Fruit fly (Drosophila melanogaster) whole organism, wandering third instar larva: ENCODE measurements around the gene rost.

Experiments used
- CG32264 ChIP-seq: fragments of 200-800 bp; sonication (Bioruptor generic); optimal IDR thresholded peaks from 2 replicates; lab custom pipeline; 2016; ENCODE audit warnings: missing biosample characterization, missing genetic modification characterization
- CG9705 ChIP-seq: fragments of 200-800 bp; sonication (Bioruptor generic); optimal IDR thresholded peaks from 2 replicates; lab custom pipeline; 2018; ENCODE audit warnings: missing biosample characterization, mild to moderate bottlenecking, missing genetic modification characterization
- CrebA ChIP-seq: fragments of 200-800 bp; sonication (Bioruptor generic); optimal IDR thresholded peaks from 2 replicates; lab custom pipeline; 2016; ENCODE audit warnings: missing biosample characterization, mild to moderate bottlenecking, missing genetic modification characterization, borderline replicate concordance
- Dfd ChIP-seq: fragments of >200 bp; optimal IDR thresholded peaks from 2 replicates; lab custom pipeline; 2017; ENCODE audit warnings: missing biosample characterization, missing genetic modification characterization
- Dif ChIP-seq: fragments of 200-275, 200-300 bp; sonication (Bioruptor generic); optimal IDR thresholded peaks from 2 replicates; lab custom pipeline; 2018; ENCODE audit warnings: missing biosample characterization, missing genetic modification characterization; ENCODE audit not compliant: partially characterized antibody
- GATAd ChIP-seq: sonication (Bioruptor generic); optimal IDR thresholded peaks from 2 replicates; lab custom pipeline; 2016; ENCODE audit warnings: missing biosample characterization, missing genetic modification characterization
- HLH106 ChIP-seq: fragments of 200-800 bp; optimal IDR thresholded peaks from 3 replicates; lab custom pipeline; 2019; ENCODE audit warnings: missing biosample characterization, mild to moderate bottlenecking, missing genetic modification characterization, moderate library complexity
- Hnf4 ChIP-seq: fragments of 200-800 bp; sonication (Bioruptor generic); optimal IDR thresholded peaks from 2 replicates; lab custom pipeline; 2016; ENCODE audit warnings: missing biosample characterization, mild to moderate bottlenecking, missing genetic modification characterization
- Hr78 ChIP-seq: fragments of >200 bp; optimal IDR thresholded peaks from 2 replicates; lab custom pipeline; 2017; ENCODE audit warnings: missing biosample characterization, missing genetic modification characterization
- Hr83 ChIP-seq: fragments of 200-300 bp; sonication (Bioruptor generic); optimal IDR thresholded peaks from 2 replicates; lab custom pipeline; 2016; ENCODE audit warnings: missing biosample characterization, mild to moderate bottlenecking, missing genetic modification characterization, moderate library complexity; ENCODE audit not compliant: poor library complexity, severe bottlenecking
- Jra ChIP-seq: sonication (Bioruptor generic); optimal IDR thresholded peaks from 2 replicates; lab custom pipeline; 2016; ENCODE audit warnings: missing biosample characterization, missing genetic modification characterization
- Mio ChIP-seq: sonication (Bioruptor generic); optimal IDR thresholded peaks from 2 replicates; lab custom pipeline; 2016; ENCODE audit warnings: missing biosample characterization, missing genetic modification characterization
- OdsH ChIP-seq: fragments of 200-800 bp; sonication (Bioruptor generic); optimal IDR thresholded peaks from 2 replicates; lab custom pipeline; 2016; ENCODE audit warnings: missing biosample characterization, mild to moderate bottlenecking, missing genetic modification characterization
- Rel ChIP-seq, 2 experiments: fragments of 200-800 bp; sonication (Bioruptor generic) in 1 of 2; optimal IDR thresholded peaks; 2 replicates in 1 of 2; 3 replicates in 1 of 2; lab custom pipeline; 2016 to 2019; ENCODE audit warnings: mild to moderate bottlenecking in 2 of 2, missing biosample characterization in 2 of 2, missing genetic modification characterization in 2 of 2, moderate library complexity in 1 of 2
- Sp1 ChIP-seq: fragments of 200-800 bp; sonication (Bioruptor generic); optimal IDR thresholded peaks from 3 replicates; lab custom pipeline; 2019; ENCODE audit warnings: missing biosample characterization, mild to moderate bottlenecking, missing genetic modification characterization, moderate library complexity
- Vsx2 ChIP-seq: fragments of 200-300, 225-300 bp; sonication (Bioruptor generic); optimal IDR thresholded peaks from 2 replicates; lab custom pipeline; 2018; ENCODE audit warnings: missing biosample characterization, missing genetic modification characterization; ENCODE audit not compliant: partially characterized antibody
- br ChIP-seq: fragments of 200-800 bp; sonication (Bioruptor generic); optimal IDR thresholded peaks from 2 replicates; lab custom pipeline; 2016; ENCODE audit warnings: missing biosample characterization, missing genetic modification characterization
- brk ChIP-seq: fragments of 200-800 bp; sonication (Bioruptor generic); optimal IDR thresholded peaks from 2 replicates; lab custom pipeline; 2016; ENCODE audit warnings: missing biosample characterization, mild to moderate bottlenecking, missing genetic modification characterization
- dl ChIP-seq, 2 experiments: fragments of 175-275, 200-275 bp in 1 of 2; fragments of 200-275 bp in 1 of 2; sonication (Bioruptor generic); optimal IDR thresholded peaks; lab custom pipeline; 2018; ENCODE audit warnings: mild to moderate bottlenecking in 2 of 2, missing biosample characterization in 2 of 2, missing genetic modification characterization in 2 of 2, moderate library complexity in 2 of 2; ENCODE audit not compliant: partially characterized antibody in 2 of 2, insufficient read depth in 1 of 2
- dmrt93B ChIP-seq: fragments of 200-800 bp; sonication (Bioruptor generic); optimal IDR thresholded peaks from 2 replicates; lab custom pipeline; 2018; ENCODE audit warnings: missing biosample characterization, mild to moderate bottlenecking, missing genetic modification characterization
- dsf ChIP-seq: sonication (Bioruptor generic); optimal IDR thresholded peaks from 2 replicates; lab custom pipeline; 2016; ENCODE audit warnings: missing biosample characterization, missing genetic modification characterization, borderline replicate concordance
- ey ChIP-seq: fragments of 200-800 bp; sonication (Bioruptor generic); optimal IDR thresholded peaks from 2 replicates; lab custom pipeline; 2016; ENCODE audit warnings: missing biosample characterization, missing genetic modification characterization
- foxo ChIP-seq, 2 experiments: fragments of 200-800 bp; sonication (Bioruptor generic); optimal IDR thresholded peaks; 2 replicates in 1 of 2; 3 replicates in 1 of 2; lab custom pipeline; 2016 to 2017; ENCODE audit warnings: missing biosample characterization in 2 of 2, missing genetic modification characterization in 2 of 2
- fru ChIP-seq: fragments of 200-800 bp; sonication (Bioruptor generic); optimal IDR thresholded peaks from 3 replicates; lab custom pipeline; 2016; ENCODE audit warnings: missing biosample characterization, mild to moderate bottlenecking, missing genetic modification characterization
- h ChIP-seq: fragments of 200-800 bp; sonication (Bioruptor generic); optimal IDR thresholded peaks from 3 replicates; lab custom pipeline; 2016; ENCODE audit warnings: missing biosample characterization, mild to moderate bottlenecking, missing genetic modification characterization
- jim ChIP-seq: fragments of 175-275, 200-325 bp; sonication (Bioruptor generic); optimal IDR thresholded peaks from 2 replicates; lab custom pipeline; 2016; ENCODE audit warnings: missing biosample characterization, mild to moderate bottlenecking, missing genetic modification characterization
- lola ChIP-seq: fragments of >200 bp; optimal IDR thresholded peaks from 2 replicates; lab custom pipeline; 2017; ENCODE audit warnings: missing biosample characterization, missing genetic modification characterization
- pan ChIP-seq: fragments of >200 bp; optimal IDR thresholded peaks from 2 replicates; lab custom pipeline; 2017
- rgr ChIP-seq: fragments of 200-800 bp; sonication (Bioruptor generic); optimal IDR thresholded peaks from 3 replicates; lab custom pipeline; 2016; ENCODE audit warnings: missing biosample characterization, mild to moderate bottlenecking, missing genetic modification characterization
- sage ChIP-seq: fragments of 200-800 bp; sonication (Bioruptor generic); optimal IDR thresholded peaks from 2 replicates; lab custom pipeline; 2016; ENCODE audit warnings: missing biosample characterization, mild to moderate bottlenecking, missing genetic modification characterization
- sv ChIP-seq: fragments of 200-800 bp; sonication (Bioruptor generic); optimal IDR thresholded peaks from 3 replicates; lab custom pipeline; 2016; ENCODE audit warnings: missing biosample characterization, missing genetic modification characterization
- tai ChIP-seq: sonication (Bioruptor generic); optimal IDR thresholded peaks from 2 replicates; lab custom pipeline; 2016; ENCODE audit warnings: missing biosample characterization, missing genetic modification characterization
- usp ChIP-seq: fragments of >200 bp; optimal IDR thresholded peaks from 2 replicates; lab custom pipeline; 2017; ENCODE audit warnings: missing biosample characterization, missing genetic modification characterization
- woc ChIP-seq: sonication (Bioruptor generic); optimal IDR thresholded peaks from 2 replicates; lab custom pipeline; 2016; ENCODE audit warnings: missing biosample characterization, mild to moderate bottlenecking, missing genetic modification characterization

The rost gene

DNA sequence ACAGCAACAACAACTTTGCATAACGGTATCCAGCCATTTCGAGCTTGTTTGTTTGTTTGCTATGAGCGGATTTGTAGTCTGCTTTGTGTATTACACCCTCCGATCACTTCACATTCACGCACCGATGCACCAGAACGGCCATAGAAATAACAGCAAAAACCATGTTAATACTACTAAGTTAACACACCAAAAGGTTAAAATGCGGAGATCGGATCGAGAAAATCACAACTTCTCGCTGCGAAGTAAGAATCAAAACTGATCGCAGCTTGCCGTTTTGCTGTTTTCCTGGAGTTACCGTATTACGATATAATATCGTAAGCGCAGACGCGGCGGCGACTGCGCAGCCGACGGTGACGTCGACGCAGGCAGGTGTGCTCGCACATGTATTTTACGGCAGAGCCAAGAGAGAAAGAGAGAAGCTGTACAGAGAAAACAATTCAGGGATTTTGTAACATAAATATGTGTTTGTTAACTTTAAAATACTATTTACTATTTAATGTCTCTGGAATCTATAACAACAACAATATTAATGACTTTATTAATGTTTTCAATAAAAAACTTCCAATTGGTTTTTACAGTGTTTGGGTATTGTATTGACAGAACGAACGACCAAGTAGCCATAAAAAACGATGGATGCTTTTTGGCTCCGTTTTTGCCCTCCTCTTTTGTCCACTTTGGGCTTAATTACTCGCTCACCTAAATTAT lies 4.6 kb downstream of the rost start, which contains the start of gene CG13101 (continued):
- peak; percentile 98 for TF ChIP-seq HLH106 (tag; lab: Kevin White, UChicago)
- TF ChIP-seq GATAd (GFP tag; lab: Kevin White, UChicago): peak; percentile 72
- peak; percentile 95 for TF ChIP-seq brk

DNA sequence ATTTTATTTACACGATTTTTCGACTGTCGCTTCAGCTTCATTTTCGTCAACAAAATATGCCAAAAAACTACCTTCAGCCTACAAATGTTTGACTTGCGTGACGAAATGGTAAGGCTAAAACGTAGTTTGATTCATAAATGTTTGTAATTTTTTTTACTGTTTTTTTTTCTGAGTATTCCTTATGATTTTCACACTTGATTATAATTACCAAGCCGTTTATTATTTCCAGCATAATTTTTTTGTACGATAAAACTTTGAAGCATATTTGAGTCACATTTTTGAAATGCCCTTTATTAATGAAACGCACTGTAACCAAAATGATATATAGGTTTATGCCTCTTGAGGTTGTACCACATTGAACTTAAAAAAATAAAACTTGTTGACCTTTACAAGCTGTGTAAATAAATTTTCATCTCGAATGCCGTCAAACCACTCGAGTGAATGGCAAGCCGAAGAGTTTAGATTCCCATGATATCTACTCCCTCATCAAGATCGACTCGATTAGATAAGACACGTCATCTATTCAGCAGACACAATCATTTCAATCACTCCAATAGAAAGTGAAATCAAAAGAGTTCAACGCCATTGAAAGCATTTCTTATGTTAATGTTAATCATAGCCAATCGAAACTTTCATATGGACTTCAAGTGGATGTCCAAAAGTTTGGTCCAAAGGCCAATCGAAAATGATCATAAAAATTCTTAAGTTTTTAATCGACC lies 6.6 kb downstream of the rost start:
- TF ChIP-seq GATAd (GFP tag; lab: Kevin White, UChicago): no peak
- no peak for TF ChIP-seq woc
- no peak for TF ChIP-seq ey
- no peak for TF ChIP-seq Hr78 (GFP tag; lab: Kevin White, UChicago)
- no peak for TF ChIP-seq tai (GFP tag; lab: Kevin White, UChicago)
- TF ChIP-seq Dif (GFP tag; lab: Kevin White, UChicago): no peak
- no peak for TF ChIP-seq OdsH (GFP tag; lab: Kevin White, UChicago)
- no peak for TF ChIP-seq h (GFP tag; lab: Kevin White, UChicago)
- no peak for TF ChIP-seq CG32264 (GFP tag; lab: Kevin White, UChicago)

DNA sequence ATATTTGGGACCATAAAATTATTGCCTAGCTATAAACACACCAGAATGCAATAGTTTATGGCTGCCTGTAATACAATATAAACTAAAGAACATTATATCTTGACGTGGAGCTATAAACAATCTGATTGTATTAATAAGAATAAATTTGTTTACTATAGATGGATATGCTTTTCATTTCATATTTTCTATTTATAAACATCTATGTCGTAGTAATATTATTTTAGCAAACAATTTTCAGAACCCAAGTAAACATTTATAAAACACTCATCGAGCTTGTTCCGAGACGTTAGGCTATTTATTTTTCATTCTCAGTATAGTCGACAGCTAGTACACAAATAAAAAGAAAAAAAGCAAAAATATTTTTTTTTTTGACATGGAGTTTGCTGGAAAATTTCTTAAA lies 9.0 kb downstream of the rost start, which contains the start of gene CG18662:
TSS of gene CG18662 (plus strand) at position 301 of the 400 bp plus-strand sequence.
- no peak for TF ChIP-seq Vsx2 (GFP tag; lab: Kevin White, UChicago)
- no peak for TF ChIP-seq dsf (GFP tag; lab: Kevin White, UChicago)
- no peak for TF ChIP-seq sage (GFP tag; lab: Kevin White, UChicago)
- no peak for TF ChIP-seq dmrt93B
- TF ChIP-seq woc: no peak
- TF ChIP-seq Dfd: no peak
- no peak for TF ChIP-seq fru (GFP tag; lab: Kevin White, UChicago)
- no peak for TF ChIP-seq jim (GFP tag; lab: Kevin White, UChicago)
- no peak for TF ChIP-seq OdsH (GFP tag; lab: Kevin White, UChicago)
- TF ChIP-seq Jra: no peak
- TF ChIP-seq Hr83 (GFP tag; lab: Kevin White, UChicago): no peak
- TF ChIP-seq ey: no peak
- no peak for TF ChIP-seq usp (GFP tag; lab: Kevin White, UChicago)
- no peak for TF ChIP-seq rgr (GFP tag; lab: Kevin White, UChicago)
- no peak for TF ChIP-seq pan
- TF ChIP-seq brk: no peak
- TF ChIP-seq sv: no peak
- no peak for TF ChIP-seq Sp1 (GFP tag; lab: Kevin White, UChicago)
- TF ChIP-seq CG9705 (GFP tag; lab: Kevin White, UChicago): no peak
- no peak for TF ChIP-seq Hnf4

DNA sequence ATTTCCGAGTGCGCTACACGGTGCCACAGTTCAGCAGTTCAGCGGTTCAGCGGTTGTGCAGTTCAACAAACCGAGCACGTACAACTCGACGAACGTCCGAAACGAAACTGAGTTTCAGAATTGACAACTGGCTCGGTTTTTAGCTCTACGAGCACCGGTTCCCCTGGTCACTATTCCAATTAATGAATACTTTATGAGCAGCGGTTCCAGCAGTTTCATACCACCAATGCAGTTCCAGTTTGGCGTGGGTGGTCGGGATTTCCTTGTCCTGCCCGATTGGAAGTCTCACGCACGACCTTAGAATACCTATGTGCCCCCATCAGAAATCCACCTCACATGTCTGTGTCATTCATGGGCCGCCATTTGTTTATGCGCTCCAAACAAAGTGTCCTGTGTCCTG lies 14.0 kb downstream of the rost start, which contains the start of gene CG9541:
TSS of gene CG9541 (minus strand) at position 101 of the 400 bp plus-strand sequence.
- TF ChIP-seq foxo (GFP tag; optimal IDR thresholded peaks at IDR 0.05; lab: Kevin White, UChicago): no peak
- no peak for TF ChIP-seq fru (GFP tag; lab: Kevin White, UChicago)
- no peak for TF ChIP-seq OdsH (GFP tag; lab: Kevin White, UChicago)
- no peak for TF ChIP-seq Vsx2 (GFP tag; lab: Kevin White, UChicago)
- no peak for TF ChIP-seq dl (GFP tag; optimal IDR thresholded peaks at IDR 0.05; lab: Kevin White, UChicago; ENCODE audit: insufficient read depth in 1 of 2, partially characterized antibody in 2 of 2)
- no peak for TF ChIP-seq pan
- no peak for TF ChIP-seq GATAd (GFP tag; lab: Kevin White, UChicago)
- no peak for TF ChIP-seq Sp1 (GFP tag; lab: Kevin White, UChicago)
- TF ChIP-seq dmrt93B: no peak
- TF ChIP-seq tai (GFP tag; lab: Kevin White, UChicago): no peak
- TF ChIP-seq Rel (GFP tag; optimal IDR thresholded peaks at IDR 0.05; lab: Kevin White, UChicago): no peak
- TF ChIP-seq Rel (tag; optimal IDR thresholded peaks at IDR 0.05; lab: Kevin White, UChicago): no peak
- TF ChIP-seq lola: no peak
- no peak for TF ChIP-seq sv
- no peak for TF ChIP-seq CrebA (GFP tag; lab: Kevin White, UChicago)
- no peak for TF ChIP-seq jim (GFP tag; lab: Kevin White, UChicago)
- TF ChIP-seq ey: no peak
- no peak for TF ChIP-seq br
- TF ChIP-seq Mio (GFP tag; lab: Kevin White, UChicago): no peak
